Worm (Caenorhabditis elegans) whole organism, L3 larva: ENCODE measurements around the gene B0432.14.

Experiments used
- nhr-237 ChIP-seq: fragments of 150-350 bp; optimal IDR thresholded peaks from 2 replicates; lab custom pipeline; 2014; ENCODE audit warnings: missing biosample characterization, missing genetic modification characterization
- nhr-76 ChIP-seq: fragments of 150-350 bp; sonication (generic microtip); optimal IDR thresholded peaks from 5 replicates; lab custom pipeline; 2014; ENCODE audit warnings: missing biosample characterization, missing genetic modification characterization
- unc-62 ChIP-seq: fragments of 150-350 bp; sonication (generic microtip); optimal IDR thresholded peaks from 4 replicates; lab custom pipeline; 2014; ENCODE audit warnings: missing biosample characterization, missing genetic modification reagents, missing genetic modification characterization

DNA sequence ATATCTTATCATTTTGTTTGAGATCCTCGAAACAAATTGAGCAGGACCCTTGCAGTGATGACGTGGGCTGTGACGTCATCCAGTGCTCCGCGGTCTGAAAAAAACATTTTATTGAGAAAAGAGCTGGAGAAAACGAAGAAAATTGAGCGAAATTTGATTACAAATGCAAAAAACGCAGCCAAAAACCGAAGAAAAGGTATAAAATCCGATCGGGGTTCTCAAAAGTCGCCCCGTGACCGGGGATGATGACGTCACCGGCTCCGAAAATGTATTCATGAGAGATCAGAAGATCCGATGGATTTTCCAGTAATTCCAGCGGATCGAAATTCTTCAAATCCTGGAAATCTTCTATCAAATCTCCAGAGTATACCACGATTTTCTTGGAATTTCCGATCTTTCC is 18.3 kb downstream of the B0432.14 start, which contains the start of gene trul-1:
- TF ChIP-seq nhr-76 (tag; lab: Kevin White, UChicago) (no peak), nhr-237 (tag; lab: Kevin White, UChicago) (no peak), unc-62 (GFP tag; lab: Kevin White, UChicago) (no peak)
